Worm (Caenorhabditis elegans) whole organism, L4 larva: ENCODE results near the gene F49H6.17.

Source experiments
- F26F4.8 ChIP-seq: fragments of 200-800 bp; sonication (Bioruptor generic); conservative IDR thresholded peaks from 2 replicates; pipeline ENCODE4 v1.3.6; 2022; ENCODE audit warnings: missing genetic modification characterization, missing compliant biosample characterization
- daf-12 ChIP-seq: fragments of 150-350 bp; optimal IDR thresholded peaks from 2 replicates; lab custom pipeline; 2014; ENCODE audit warnings: missing biosample characterization, missing genetic modification reagents, missing genetic modification characterization
- daf-16 ChIP-seq, 3 experiments: sonication (generic microtip); optimal IDR thresholded peaks; 2 replicates each; lab custom pipeline; 2016 to 2017; ENCODE audit warnings: missing genetic modification characterization in 3 of 3, missing genetic modification reagents in 3 of 3, mild to moderate bottlenecking in 2 of 3, missing compliant biosample characterization in 2 of 3, missing biosample characterization in 1 of 3, moderate library complexity in 1 of 3
- gei-8 ChIP-seq: fragments of 200-800 bp; sonication (Bioruptor generic); optimal IDR thresholded peaks from 2 replicates; lab custom pipeline; 2018; ENCODE audit warnings: mild to moderate bottlenecking, missing genetic modification characterization, missing compliant biosample characterization
- jun-1 ChIP-seq: fragments of 150-350 bp; optimal IDR thresholded peaks from 2 replicates; lab custom pipeline; 2014; ENCODE audit warnings: missing biosample characterization, missing genetic modification reagents, missing genetic modification characterization
- lin-15B ChIP-seq: fragments of 150-350 bp; sonication (generic microtip); optimal IDR thresholded peaks from 3 replicates; lab custom pipeline; 2014; ENCODE audit warnings: missing biosample characterization, missing genetic modification characterization
- lir-3 ChIP-seq: sonication (generic microtip); optimal IDR thresholded peaks from 2 replicates; lab custom pipeline; 2016; ENCODE audit warnings: mild to moderate bottlenecking, missing genetic modification characterization, missing compliant biosample characterization
- nhr-10 ChIP-seq: fragments of 150-350 bp; optimal IDR thresholded peaks from 2 replicates; lab custom pipeline; 2014; ENCODE audit warnings: missing biosample characterization, missing genetic modification characterization

ce11 chrV:16991734-16992133 lies 28.1 kb upstream of the F49H6.17 start, which contains the start of gene srz-95:
- no peak for TF ChIP-seq lir-3
- no peak for TF ChIP-seq lin-15B (tag; lab: Kevin White, UChicago)
- TF ChIP-seq F26F4.8 (GFP tag; lab: Robert Waterston, UW) = no peak
- TF ChIP-seq jun-1 (tag; lab: Kevin White, UChicago) = no peak
- no peak for TF ChIP-seq daf-12
- no peak for TF ChIP-seq gei-8
- TF ChIP-seq daf-16 (GFP tag; optimal IDR thresholded peaks at IDR 0.05; lab: Kevin White, UChicago) = no peak
- no peak for TF ChIP-seq daf-16 (tag; optimal IDR thresholded peaks at IDR 0.05; lab: Kevin White, UChicago)
- no peak for TF ChIP-seq nhr-10 (tag; lab: Kevin White, UChicago)
